Fruit fly (Drosophila melanogaster) whole organism, wandering third instar larva: ENCODE results near the gene Mst89B.
A peak's percentile ranks its signal among the peaks of the same experiment; 100 is the strongest.

Experiments used
- Dif ChIP-seq: fragments of 200-275, 200-300 bp; sonication (Bioruptor generic); optimal IDR thresholded peaks from 2 replicates; lab custom pipeline; 2018; ENCODE audit warnings: missing biosample characterization, missing genetic modification characterization; ENCODE audit not compliant: partially characterized antibody
- Hr83 ChIP-seq: fragments of 200-300 bp; sonication (Bioruptor generic); optimal IDR thresholded peaks from 2 replicates; lab custom pipeline; 2016; ENCODE audit warnings: missing biosample characterization, mild to moderate bottlenecking, missing genetic modification characterization, moderate library complexity; ENCODE audit not compliant: poor library complexity, severe bottlenecking
- brk ChIP-seq: fragments of 200-800 bp; sonication (Bioruptor generic); optimal IDR thresholded peaks from 2 replicates; lab custom pipeline; 2016; ENCODE audit warnings: missing biosample characterization, mild to moderate bottlenecking, missing genetic modification characterization
- dl ChIP-seq, 2 experiments: fragments of 175-275, 200-275 bp in 1 of 2; fragments of 200-275 bp in 1 of 2; sonication (Bioruptor generic); optimal IDR thresholded peaks; lab custom pipeline; 2018; ENCODE audit warnings: mild to moderate bottlenecking in 2 of 2, missing biosample characterization in 2 of 2, missing genetic modification characterization in 2 of 2, moderate library complexity in 2 of 2; ENCODE audit not compliant: partially characterized antibody in 2 of 2, insufficient read depth in 1 of 2
- foxo ChIP-seq, 2 experiments: fragments of 200-800 bp; sonication (Bioruptor generic); optimal IDR thresholded peaks; 2 replicates in 1 of 2; 3 replicates in 1 of 2; lab custom pipeline; 2016 to 2017; ENCODE audit warnings: missing biosample characterization in 2 of 2, missing genetic modification characterization in 2 of 2
- h ChIP-seq: fragments of 200-800 bp; sonication (Bioruptor generic); optimal IDR thresholded peaks from 3 replicates; lab custom pipeline; 2016; ENCODE audit warnings: missing biosample characterization, mild to moderate bottlenecking, missing genetic modification characterization
- sage ChIP-seq: fragments of 200-800 bp; sonication (Bioruptor generic); optimal IDR thresholded peaks from 2 replicates; lab custom pipeline; 2016; ENCODE audit warnings: missing biosample characterization, mild to moderate bottlenecking, missing genetic modification characterization
- usp ChIP-seq: fragments of >200 bp; optimal IDR thresholded peaks from 2 replicates; lab custom pipeline; 2017; ENCODE audit warnings: missing biosample characterization, missing genetic modification characterization

- TF ChIP-seq foxo (GFP tag; optimal IDR thresholded peaks at IDR 0.05; lab: Kevin White, UChicago) (no peak), h (no peak), usp (no peak), Hr83 (GFP tag; lab: Kevin White, UChicago) (no peak), brk (GFP tag; lab: Kevin White, UChicago) (peak; percentile 9), dl (GFP tag; optimal IDR thresholded peaks at IDR 0.05; lab: Kevin White, UChicago; ENCODE audit: insufficient read depth in 1 of 2, partially characterized antibody in 2 of 2) (peak in 1 of 2 experiments; percentile 42), sage (GFP tag; lab: Kevin White, UChicago) (no peak), Dif (GFP tag; lab: Kevin White, UChicago) (peak; percentile 37)
Observed at dm6 chr3R:16281033-16281680, 14.3 kb downstream of the Mst89B start.
